Worm (Caenorhabditis elegans) whole organism, L4 larva: ENCODE measurements around the gene clec-50.

Experiments
- daf-16 ChIP-seq, 3 experiments: sonication (generic microtip); optimal IDR thresholded peaks; 2 replicates each; lab custom pipeline; 2016 to 2017; ENCODE audit warnings: missing genetic modification characterization in 3 of 3, missing genetic modification reagents in 3 of 3, mild to moderate bottlenecking in 2 of 3, missing compliant biosample characterization in 2 of 3, missing biosample characterization in 1 of 3, moderate library complexity in 1 of 3
- egl-27 ChIP-seq: sonication (generic microtip); optimal IDR thresholded peaks from 3 replicates; lab custom pipeline; 2017; ENCODE audit warnings: missing biosample characterization, missing genetic modification reagents, missing genetic modification characterization
- lsy-2 ChIP-seq, 2 experiments: fragments of 150-350 bp in 1 of 2; sonication (generic microtip) in 1 of 2; optimal IDR thresholded peaks; 2 replicates each; lab custom pipeline; 2014 to 2017; ENCODE audit warnings: missing biosample characterization in 2 of 2, missing genetic modification characterization in 2 of 2
- mes-2 ChIP-seq: sonication (generic microtip); optimal IDR thresholded peaks from 2 replicates; lab custom pipeline; 2016; ENCODE audit warnings: missing genotype, mild to moderate bottlenecking, missing genetic modification characterization, missing compliant biosample characterization; ENCODE audit not compliant: poor library complexity, severe bottlenecking
- nhr-237 ChIP-seq: sonication (generic microtip); optimal IDR thresholded peaks from 2 replicates; lab custom pipeline; 2017; ENCODE audit warnings: missing biosample characterization, missing genetic modification characterization
- nhr-76 ChIP-seq: fragments of 150-350 bp; optimal IDR thresholded peaks from 2 replicates; lab custom pipeline; 2014; ENCODE audit warnings: missing biosample characterization, missing genetic modification characterization
- set-16 ChIP-seq: fragments of 200-800 bp; sonication (Bioruptor generic); IDR thresholded peaks from 2 replicates; pipeline ENCODE4 v1.3.6; 2022; ENCODE audit warnings: missing genetic modification reagents, missing genetic modification characterization, missing compliant biosample characterization
- zfp-3 ChIP-seq: fragments of 200-800 bp; sonication (Bioruptor generic); conservative IDR thresholded peaks from 2 replicates; pipeline ENCODE4 v1.3.6; 2022; ENCODE audit warnings: missing genetic modification reagents, missing genetic modification characterization, missing compliant biosample characterization

ce11 chrV:19737458-19737857, 17.7 kb downstream of the clec-50 start, which contains the start of gene W04E12.7:
- TF ChIP-seq zfp-3 (no peak), nhr-237 (tag; lab: Kevin White, UChicago) (no peak), lsy-2 (tag; optimal IDR thresholded peaks at IDR 0.05; lab: Kevin White, UChicago) (no peak), nhr-76 (tag; lab: Kevin White, UChicago) (no peak), mes-2 (no peak), egl-27 (tag; lab: Kevin White, UChicago) (no peak), daf-16 (GFP tag; optimal IDR thresholded peaks at IDR 0.05; lab: Kevin White, UChicago) (no peak), daf-16 (tag; optimal IDR thresholded peaks at IDR 0.05; lab: Kevin White, UChicago) (no peak), set-16 (GFP tag; lab: Robert Waterston, UW) (no peak)
